Worm (Caenorhabditis elegans) whole organism, L3 larva: Measurements from ENCODE around the gene dcaf-13.

ENCODE experiments used
- nhr-11 ChIP-seq: fragments of 150-350 bp; optimal IDR thresholded peaks from 2 replicates; lab custom pipeline; 2014; ENCODE audit warnings: missing biosample characterization, missing genetic modification characterization
- nhr-237 ChIP-seq: fragments of 150-350 bp; optimal IDR thresholded peaks from 2 replicates; lab custom pipeline; 2014; ENCODE audit warnings: missing biosample characterization, missing genetic modification characterization
- pha-4 ChIP-seq: fragments of 150-350 bp; optimal IDR thresholded peaks from 2 replicates; lab custom pipeline; 2014; ENCODE audit warnings: missing biosample characterization, missing genetic modification reagents, missing genetic modification characterization
- snpc-4 ChIP-seq: fragments of 150-350 bp; optimal IDR thresholded peaks from 2 replicates; lab custom pipeline; 2014; ENCODE audit warnings: missing biosample characterization, missing genetic modification characterization

DNA sequence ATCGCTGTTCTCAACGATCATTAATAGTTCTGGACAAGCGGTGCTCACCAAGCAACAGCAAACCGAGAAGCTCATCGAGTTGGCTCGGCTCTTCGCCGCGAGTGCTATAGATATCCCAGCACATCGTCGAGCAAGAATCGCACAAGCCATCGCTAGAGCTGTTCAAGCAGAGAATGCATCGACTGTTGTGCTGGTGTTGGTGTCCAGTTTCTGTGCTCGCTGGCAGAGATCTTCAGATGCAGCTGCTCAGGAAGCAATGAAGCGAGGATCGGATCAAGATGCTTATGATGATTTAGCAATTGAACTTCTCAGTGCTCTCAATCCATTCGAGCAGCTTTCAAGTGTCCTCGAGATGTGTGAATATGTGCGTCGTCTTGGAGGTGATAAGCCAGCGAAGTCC, 3.4 kb upstream of the dcaf-13 start:
- TF ChIP-seq nhr-11 (tag; lab: Kevin White, UChicago) (no peak), nhr-237 (tag; lab: Kevin White, UChicago) (no peak), snpc-4 (no peak), pha-4 (tag; lab: Kevin White, UChicago) (no peak)
